Fruit fly (Drosophila melanogaster) whole organism, embryonic: ENCODE results near the gene BckdhA.
A peak's percentile ranks its signal among the peaks of the same experiment; 100 is the strongest.

Experiments
- Blimp-1 ChIP-seq: fragments of 200-800 bp; sonication (Bioruptor generic); optimal IDR thresholded peaks from 3 replicates; lab custom pipeline; 2018; ENCODE audit warnings: missing biosample characterization, missing genetic modification characterization, mild to moderate bottlenecking, moderate library complexity, missing genetic modification reagents
- BtbVII ChIP-seq: fragments of 200-800 bp; sonication (Bioruptor generic); optimal IDR thresholded peaks from 3 replicates; lab custom pipeline; 2017; ENCODE audit warnings: missing biosample characterization, mild to moderate bottlenecking, missing genetic modification characterization
- CG10147 ChIP-seq: fragments of 200-800 bp; sonication (Bioruptor generic); optimal IDR thresholded peaks from 2 replicates; lab custom pipeline; 2019; ENCODE audit warnings: missing biosample characterization, mild to moderate bottlenecking, missing genetic modification characterization, moderate library complexity
- CG10979 ChIP-seq: fragments of 200-800 bp; sonication (Bioruptor generic); optimal IDR thresholded peaks from 2 replicates; lab custom pipeline; 2018; ENCODE audit warnings: missing biosample characterization, mild to moderate bottlenecking, missing genetic modification characterization, moderate library complexity
- CG11085 ChIP-seq: fragments of 200-800 bp; sonication (Bioruptor generic); IDR thresholded peaks from 2 replicates; pipeline ENCODE4 v1.3.6; 2022; ENCODE audit warnings: missing biosample characterization, missing genetic modification characterization
- CG11398 ChIP-seq: fragments of 200-800 bp; sonication (Bioruptor generic); optimal IDR thresholded peaks from 2 replicates; lab custom pipeline; 2016; ENCODE audit warnings: missing biosample characterization, missing genetic modification characterization
- CG11456 ChIP-seq: fragments of 200-800 bp; sonication (Bioruptor generic); IDR thresholded peaks from 3 replicates; pipeline ENCODE4 v1.3.6; 2022; ENCODE audit warnings: missing biosample characterization, missing genetic modification characterization
- CG11696 ChIP-seq: fragments of 200-800 bp; sonication (Bioruptor generic); IDR thresholded peaks from 2 replicates; pipeline ENCODE4 v1.3.6; 2022; ENCODE audit warnings: missing biosample characterization, missing genetic modification characterization
- CG11723 ChIP-seq: fragments of 200-800 bp; sonication (Bioruptor generic); optimal IDR thresholded peaks from 2 replicates; lab custom pipeline; 2017; ENCODE audit warnings: missing biosample characterization, mild to moderate bottlenecking, missing genetic modification characterization
- CG13894 ChIP-seq: fragments of 200-800 bp; sonication (Bioruptor generic); optimal IDR thresholded peaks from 3 replicates; lab custom pipeline; 2018; ENCODE audit warnings: missing biosample characterization, mild to moderate bottlenecking, missing genetic modification characterization, moderate library complexity
- CG15269 ChIP-seq: fragments of 200-800 bp; sonication (Bioruptor generic); optimal IDR thresholded peaks from 2 replicates; lab custom pipeline; 2018; ENCODE audit warnings: missing biosample characterization, mild to moderate bottlenecking, missing genetic modification characterization, moderate library complexity
- CG16815 ChIP-seq: fragments of 200-800 bp; sonication (Bioruptor generic); optimal IDR thresholded peaks from 3 replicates; lab custom pipeline; 2017; ENCODE audit warnings: missing biosample characterization, mild to moderate bottlenecking, missing genetic modification characterization
- CG17361 ChIP-seq: fragments of 200-800 bp; sonication (Bioruptor generic); IDR thresholded peaks from 3 replicates; pipeline ENCODE4 v1.3.6; 2022; ENCODE audit warnings: missing biosample characterization, missing genetic modification characterization
- CG17829 ChIP-seq: fragments of 200-800 bp; optimal IDR thresholded peaks from 2 replicates; lab custom pipeline; 2019; ENCODE audit warnings: missing biosample characterization, mild to moderate bottlenecking, missing genetic modification characterization, moderate library complexity
- CG18599 ChIP-seq: fragments of 200-800 bp; sonication (Bioruptor generic); optimal IDR thresholded peaks from 3 replicates; lab custom pipeline; 2017; ENCODE audit warnings: missing biosample characterization, missing genetic modification characterization, mild to moderate bottlenecking, moderate library complexity, missing genetic modification reagents
- CG33213 ChIP-seq: fragments of 200-800 bp; sonication (Bioruptor generic); optimal IDR thresholded peaks from 3 replicates; lab custom pipeline; 2016; ENCODE audit warnings: missing biosample characterization, missing genetic modification characterization
- CG3995 ChIP-seq: fragments of 200-800 bp; sonication (Bioruptor generic); optimal IDR thresholded peaks from 3 replicates; lab custom pipeline; 2016; ENCODE audit warnings: missing biosample characterization, missing genetic modification characterization
- CG43689 ChIP-seq: fragments of 200-800 bp; sonication (Bioruptor generic); IDR thresholded peaks from 2 replicates; pipeline ENCODE4 v1.3.6; 2022; ENCODE audit warnings: missing biosample characterization, missing genetic modification characterization
- CG4617 ChIP-seq: fragments of 200-800 bp; sonication (Bioruptor generic); optimal IDR thresholded peaks from 3 replicates; lab custom pipeline; 2016; ENCODE audit warnings: missing biosample characterization, missing genetic modification characterization, borderline replicate concordance
- CG6791 ChIP-seq: fragments of 200-800 bp; sonication (Bioruptor generic); IDR thresholded peaks from 3 replicates; pipeline ENCODE4 v1.3.6; 2022; ENCODE audit warnings: missing biosample characterization, missing genetic modification characterization; ENCODE audit not compliant: partially characterized antibody
- CG7745 ChIP-seq: fragments of 200-800 bp; sonication (Bioruptor generic); optimal IDR thresholded peaks from 2 replicates; lab custom pipeline; 2018; ENCODE audit warnings: missing biosample characterization, mild to moderate bottlenecking, missing genetic modification characterization, moderate library complexity
- CG8388 ChIP-seq: fragments of 200-800 bp; sonication (Bioruptor generic); optimal IDR thresholded peaks from 2 replicates; lab custom pipeline; 2019; ENCODE audit warnings: missing biosample characterization, mild to moderate bottlenecking, missing genetic modification characterization, moderate library complexity
- CG9817 ChIP-seq: fragments of 200-800 bp; sonication (Bioruptor generic); optimal IDR thresholded peaks from 2 replicates; lab custom pipeline; 2018; ENCODE audit warnings: missing biosample characterization, mild to moderate bottlenecking, missing genetic modification characterization, moderate library complexity
- Ets97D ChIP-seq: fragments of 200-800 bp; sonication (Bioruptor generic); optimal IDR thresholded peaks from 3 replicates; lab custom pipeline; 2016; ENCODE audit warnings: missing biosample characterization, missing genetic modification characterization
- HLH3B ChIP-seq: fragments of 200-800 bp; sonication (Bioruptor generic); IDR thresholded peaks from 2 replicates; pipeline ENCODE4 v1.3.6; 2022; ENCODE audit warnings: missing biosample characterization, missing genetic modification characterization
- HLH54F ChIP-seq: fragments of 200-800 bp; sonication (Bioruptor generic); optimal IDR thresholded peaks from 3 replicates; lab custom pipeline; 2016; ENCODE audit warnings: missing biosample characterization, missing genetic modification characterization
- HmgZ ChIP-seq: fragments of 200-800 bp; sonication (Bioruptor generic); optimal IDR thresholded peaks from 2 replicates; lab custom pipeline; 2018; ENCODE audit warnings: missing biosample characterization, mild to moderate bottlenecking, missing genetic modification characterization
- Jarid2 ChIP-seq: fragments of 200-800 bp; sonication (Bioruptor generic); optimal IDR thresholded peaks from 3 replicates; lab custom pipeline; 2017; ENCODE audit warnings: mild to moderate bottlenecking, missing biosample characterization, missing genetic modification reagents, missing genetic modification characterization
- Mes4 ChIP-seq: fragments of 200-800 bp; sonication (Bioruptor generic); optimal IDR thresholded peaks from 2 replicates; lab custom pipeline; 2016; ENCODE audit warnings: missing biosample characterization, missing genetic modification characterization
- Nf-YB ChIP-seq: fragments of 200-800 bp; sonication (Bioruptor generic); optimal IDR thresholded peaks from 3 replicates; lab custom pipeline; 2019; ENCODE audit warnings: missing biosample characterization, mild to moderate bottlenecking, missing genetic modification characterization, moderate library complexity
- PHDP ChIP-seq: fragments of 200-800 bp; sonication (Bioruptor generic); optimal IDR thresholded peaks from 3 replicates; lab custom pipeline; 2018; ENCODE audit warnings: missing biosample characterization, mild to moderate bottlenecking, missing genetic modification characterization, moderate library complexity
- Ptx1 ChIP-seq: fragments of 200-800 bp; sonication (Bioruptor generic); IDR thresholded peaks from 2 replicates; pipeline ENCODE4 v1.3.6; 2022; ENCODE audit warnings: missing biosample characterization, missing genetic modification characterization
- YL-1 ChIP-seq: fragments of 200-800 bp; sonication (Bioruptor generic); optimal IDR thresholded peaks from 3 replicates; lab custom pipeline; 2017; ENCODE audit warnings: missing biosample characterization, mild to moderate bottlenecking, missing genetic modification characterization
- cg ChIP-seq: fragments of 200-800 bp; sonication (Bioruptor generic); optimal IDR thresholded peaks from 3 replicates; lab custom pipeline; 2019; ENCODE audit warnings: missing biosample characterization, mild to moderate bottlenecking, missing genetic modification characterization, moderate library complexity
- chif ChIP-seq, 2 experiments: fragments of 200-800 bp; sonication (Bioruptor generic); optimal IDR thresholded peaks; 3 replicates each; lab custom pipeline; 2016; ENCODE audit warnings: missing biosample characterization in 2 of 2, missing genetic modification characterization in 2 of 2
- dpn ChIP-seq, 2 experiments: fragments of 200-800 bp; sonication (Bioruptor generic); optimal IDR thresholded peaks; 3 replicates each; lab custom pipeline; 2016; ENCODE audit warnings: missing biosample characterization in 2 of 2, missing genetic modification characterization in 2 of 2
- gcm2 ChIP-seq: fragments of 200-800 bp; sonication (Bioruptor generic); optimal IDR thresholded peaks from 2 replicates; lab custom pipeline; 2016; ENCODE audit warnings: missing biosample characterization, missing genetic modification characterization
- gem ChIP-seq: fragments of 200-800 bp; sonication (Bioruptor generic); optimal IDR thresholded peaks from 2 replicates; lab custom pipeline; 2019; ENCODE audit warnings: missing biosample characterization, mild to moderate bottlenecking, missing genetic modification characterization, moderate library complexity
- gsb-n ChIP-seq: fragments of 200-800 bp; sonication (Bioruptor generic); optimal IDR thresholded peaks from 3 replicates; lab custom pipeline; 2018; ENCODE audit warnings: missing biosample characterization, mild to moderate bottlenecking, missing genetic modification characterization
- her ChIP-seq: fragments of 200-800 bp; sonication (Bioruptor generic); optimal IDR thresholded peaks from 2 replicates; lab custom pipeline; 2016; ENCODE audit warnings: missing biosample characterization, missing genetic modification characterization
- kni ChIP-seq: fragments of 200-800 bp; sonication (Bioruptor generic); optimal IDR thresholded peaks from 3 replicates; lab custom pipeline; 2017; ENCODE audit warnings: mild to moderate bottlenecking, missing biosample characterization, missing genetic modification reagents, missing genetic modification characterization
- mld ChIP-seq: fragments of 200-800 bp; sonication (Bioruptor generic); IDR thresholded peaks from 3 replicates; pipeline ENCODE4 v1.3.6; 2022; ENCODE audit warnings: missing biosample characterization, missing genetic modification characterization; ENCODE audit not compliant: partially characterized antibody
- nmo ChIP-seq: fragments of 200-800 bp; sonication (Bioruptor generic); optimal IDR thresholded peaks from 2 replicates; lab custom pipeline; 2018; ENCODE audit warnings: missing biosample characterization, mild to moderate bottlenecking, missing genetic modification characterization, moderate library complexity
- pita ChIP-seq: fragments of 200-800 bp; sonication (Bioruptor generic); optimal IDR thresholded peaks from 2 replicates; lab custom pipeline; 2017; ENCODE audit warnings: missing biosample characterization, mild to moderate bottlenecking, missing genetic modification characterization
- prd ChIP-seq, 3 experiments: fragments of >200 bp in 2 of 3; fragments of 200-800 bp in 1 of 3; sonication (Bioruptor generic) in 1 of 3; optimal IDR thresholded peaks in 2 of 3; IDR thresholded peaks in 1 of 3; 2 replicates in 2 of 3; 3 replicates in 1 of 3; pipeline versions ENCODE4 v1.3.6 to Lab custom; 2017 to 2022; ENCODE audit warnings: missing biosample characterization in 1 of 3, missing genetic modification characterization in 1 of 3
- pum ChIP-seq: fragments of 200-800 bp; sonication (Bioruptor generic); optimal IDR thresholded peaks from 2 replicates; lab custom pipeline; 2016; ENCODE audit warnings: missing biosample characterization, missing genetic modification characterization
- schlank ChIP-seq: fragments of 200-800 bp; sonication (Bioruptor generic); optimal IDR thresholded peaks from 2 replicates; lab custom pipeline; 2018; ENCODE audit warnings: missing biosample characterization, mild to moderate bottlenecking, missing genetic modification characterization
- sqz ChIP-seq: fragments of 200-800 bp; sonication (Bioruptor generic); optimal IDR thresholded peaks from 3 replicates; lab custom pipeline; 2018; ENCODE audit warnings: missing biosample characterization, mild to moderate bottlenecking, missing genetic modification characterization
- wek ChIP-seq: fragments of 200-800 bp; sonication (Bioruptor generic); optimal IDR thresholded peaks from 3 replicates; lab custom pipeline; 2018; ENCODE audit warnings: missing biosample characterization, mild to moderate bottlenecking, missing genetic modification characterization, moderate library complexity

Gene BckdhA

DNA sequence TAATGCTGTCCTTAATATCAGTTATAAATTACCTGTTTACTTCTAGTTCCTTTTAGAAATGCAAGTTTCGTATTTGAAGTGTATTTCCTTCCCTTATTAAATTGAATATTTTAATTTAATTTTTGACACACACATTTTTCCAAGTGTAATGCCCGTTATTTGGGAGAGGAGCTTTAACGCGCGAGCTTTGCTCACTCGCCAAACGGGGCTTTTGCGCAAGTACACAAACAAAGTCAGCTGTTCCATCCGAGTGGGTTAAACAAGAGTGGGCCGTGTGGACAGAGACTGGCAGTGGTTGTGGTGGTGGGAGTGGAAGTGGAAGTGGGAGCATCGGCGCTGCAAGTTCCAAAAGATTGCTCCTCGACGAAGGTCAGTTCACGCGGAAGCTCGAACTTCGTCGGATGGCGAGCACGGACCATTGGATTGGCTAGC is 25.5 kb downstream of the BckdhA start, which contains the start of gene CG8301 (continued):
- TF ChIP-seq gem (tag; lab: Kevin White, UChicago) (peak; percentile 62), Mes4 (GFP tag; lab: Kevin White, UChicago) (no peak), CG17361 (no peak), HLH54F (GFP tag; lab: Kevin White, UChicago) (no peak), CG6791 (GFP tag; lab: Robert Waterston, UW) (no peak), Jarid2 (no peak), kni (GFP tag; lab: Kevin White, UChicago) (no peak), CG10147 (GFP tag; lab: Kevin White, UChicago) (no peak), her (GFP tag; lab: Kevin White, UChicago) (no peak), CG9817 (tag; lab: Kevin White, UChicago) (no peak), pum (GFP tag; lab: Kevin White, UChicago) (no peak), Ets97D (GFP tag; lab: Kevin White, UChicago) (no peak), mld (GFP tag; lab: Robert Waterston, UW) (no peak), CG8388 (no peak), chif (GFP tag; optimal IDR thresholded peaks at IDR 0.05; lab: Kevin White, UChicago) (no peak), gsb-n (no peak), CG43689 (GFP tag; lab: Robert Waterston, UW) (no peak), schlank (tag; lab: Kevin White, UChicago) (no peak), CG18599 (GFP tag; lab: Kevin White, UChicago) (peak; percentile 41), CG13894 (tag; lab: Kevin White, UChicago) (no peak), wek (no peak), CG11723 (GFP tag; lab: Kevin White, UChicago) (no peak), CG11456 (GFP tag; lab: Robert Waterston, UW) (no peak), HmgZ (tag; lab: Kevin White, UChicago) (no peak), PHDP (peak; percentile 52), CG11398 (GFP tag; lab: Kevin White, UChicago) (no peak), gcm2 (GFP tag; lab: Kevin White, UChicago) (no peak), BtbVII (GFP tag; lab: Kevin White, UChicago) (no peak), CG4617 (GFP tag; lab: Kevin White, UChicago) (no peak), sqz (GFP tag; lab: Kevin White, UChicago) (no peak), CG17829 (tag; lab: Kevin White, UChicago) (no peak), CG33213 (GFP tag; lab: Kevin White, UChicago) (no peak), pita (GFP tag; lab: Kevin White, UChicago) (no peak), CG16815 (GFP tag; lab: Kevin White, UChicago) (no peak), CG15269 (tag; lab: Kevin White, UChicago) (peak; percentile 52), CG3995 (no peak), CG7745 (tag; lab: Kevin White, UChicago) (no peak), dpn (GFP tag; optimal IDR thresholded peaks at IDR 0.05; lab: Kevin White, UChicago) (peak in 1 of 2 experiments; percentile 30), nmo (GFP tag; lab: Kevin White, UChicago) (no peak), CG10979 (peak; percentile 9), CG11696 (no peak), YL-1 (no peak), CG11085 (GFP tag; lab: Robert Waterston, UW) (no peak), prd (optimal IDR thresholded peaks at IDR 0.05; lab: Kevin White, UChicago) (no peak), prd (GFP tag; IDR thresholded peaks at IDR 0.05; lab: Robert Waterston, UW) (no peak), Ptx1 (GFP tag; lab: Robert Waterston, UW) (0 out of 2 replicates have a peak, but pooled peaks have one; percentile 10), Blimp-1 (peak; percentile 7), cg (no peak), HLH3B (GFP tag; lab: Robert Waterston, UW) (0 out of 2 replicates have a peak, but pooled peaks have one; percentile 4), Nf-YB (GFP tag; lab: Kevin White, UChicago) (no peak)
